Worm (Caenorhabditis elegans) whole organism, L1 larva: ENCODE results near the gene F40D4.13.
A peak's percentile ranks its signal among the peaks of the same experiment; 100 is the strongest.

Source experiments
- Y116A8C.19 ChIP-seq: sonication (generic microtip); optimal IDR thresholded peaks from 2 replicates; lab custom pipeline; 2016; ENCODE audit warnings: missing compliant biosample characterization, missing genetic modification characterization, borderline replicate concordance
- ama-1 ChIP-seq: fragments of 150-350 bp; optimal IDR thresholded peaks from 2 replicates; lab custom pipeline; 2014
- blmp-1 ChIP-seq: fragments of 150-350 bp; optimal IDR thresholded peaks from 2 replicates; lab custom pipeline; 2014; ENCODE audit warnings: missing biosample characterization, missing genetic modification characterization
- ceh-8 ChIP-seq: fragments of 200-800 bp; sonication (Bioruptor generic); optimal IDR thresholded peaks from 2 replicates; lab custom pipeline; 2018; ENCODE audit warnings: mild to moderate bottlenecking, missing genetic modification characterization, moderate library complexity, missing compliant biosample characterization
- ceh-82 ChIP-seq, 3 experiments: fragments of 150-350 bp in 1 of 3; sonication (generic microtip) in 2 of 3; optimal IDR thresholded peaks; 2 replicates each; lab custom pipeline; 2014 to 2017; ENCODE audit warnings: missing biosample characterization in 3 of 3, missing genetic modification characterization in 3 of 3
- ces-1 ChIP-seq: fragments of 150-350 bp; optimal IDR thresholded peaks from 2 replicates; lab custom pipeline; 2014; ENCODE audit warnings: missing biosample characterization, missing genetic modification reagents, missing genetic modification characterization
- dpl-1 ChIP-seq, 3 experiments: fragments of 150-350 bp in 2 of 3; sonication (generic microtip) in 1 of 3; optimal IDR thresholded peaks; 2 replicates each; lab custom pipeline; 2014 to 2017; ENCODE audit warnings: missing biosample characterization in 3 of 3, missing genetic modification characterization in 3 of 3, missing genetic modification reagents in 3 of 3
- efl-3 ChIP-seq: fragments of 200-800 bp; sonication (Bioruptor generic); optimal IDR thresholded peaks from 2 replicates; lab custom pipeline; 2018; ENCODE audit warnings: mild to moderate bottlenecking, missing genetic modification characterization, missing compliant biosample characterization
- elt-3 ChIP-seq, 6 experiments: fragments of 150-350 bp in 1 of 6; sonication (generic microtip); optimal IDR thresholded peaks; 2 replicates each; lab custom pipeline; 2017 to 2018; ENCODE audit warnings: missing biosample characterization in 6 of 6, missing genetic modification characterization in 6 of 6, inconsistent platforms in 1 of 6
- ets-5 ChIP-seq: fragments of 200-800 bp; sonication (Bioruptor generic); IDR thresholded peaks from 2 replicates; pipeline ENCODE4 v1.3.6; 2022; ENCODE audit warnings: missing genetic modification characterization, missing compliant biosample characterization
- grh-1 ChIP-seq: fragments of 200-800 bp; sonication (Bioruptor generic); IDR thresholded peaks from 2 replicates; pipeline ENCODE4 v1.3.6; 2022; ENCODE audit warnings: missing genetic modification reagents, missing genetic modification characterization, missing compliant biosample characterization
- hlh-4 ChIP-seq: sonication (generic microtip); optimal IDR thresholded peaks from 2 replicates; lab custom pipeline; 2016; ENCODE audit warnings: mild to moderate bottlenecking, missing genetic modification characterization, missing compliant biosample characterization
- irx-1 ChIP-seq: sonication (generic microtip); optimal IDR thresholded peaks from 2 replicates; lab custom pipeline; 2016; ENCODE audit warnings: missing genetic modification characterization, missing compliant biosample characterization
- lin-14 ChIP-seq: fragments of 200-800 bp; sonication (Bioruptor generic); optimal IDR thresholded peaks from 2 replicates; lab custom pipeline; 2018; ENCODE audit warnings: mild to moderate bottlenecking, missing genetic modification characterization, moderate library complexity, missing compliant biosample characterization
- lin-15B ChIP-seq: fragments of 150-350 bp; sonication (generic microtip); optimal IDR thresholded peaks from 3 replicates; lab custom pipeline; 2014; ENCODE audit warnings: missing biosample characterization, missing genetic modification characterization
- lir-3 ChIP-seq: sonication (generic microtip); optimal IDR thresholded peaks from 2 replicates; lab custom pipeline; 2016; ENCODE audit warnings: mild to moderate bottlenecking, missing genetic modification characterization, moderate library complexity, missing compliant biosample characterization; ENCODE audit not compliant: poor library complexity
- lsy-2 ChIP-seq, 2 experiments: fragments of 150-350 bp; optimal IDR thresholded peaks; 2 replicates each; lab custom pipeline; 2014; ENCODE audit warnings: missing biosample characterization in 2 of 2, missing genetic modification characterization in 2 of 2
- mdl-1 ChIP-seq, 2 experiments: fragments of 150-350 bp; optimal IDR thresholded peaks; 2 replicates each; lab custom pipeline; 2014 to 2017; ENCODE audit warnings: missing biosample characterization in 2 of 2, missing genetic modification characterization in 2 of 2, inconsistent platforms in 1 of 2
- nhr-12 ChIP-seq: sonication (generic microtip); optimal IDR thresholded peaks from 2 replicates; lab custom pipeline; 2017; ENCODE audit warnings: missing biosample characterization, missing genetic modification characterization
- nhr-20 ChIP-seq: sonication (generic microtip); optimal IDR thresholded peaks from 2 replicates; lab custom pipeline; 2016; ENCODE audit warnings: mild to moderate bottlenecking, missing genetic modification characterization, missing compliant biosample characterization
- nhr-237 ChIP-seq: fragments of 150-350 bp; optimal IDR thresholded peaks from 2 replicates; lab custom pipeline; 2014; ENCODE audit warnings: missing biosample characterization, missing genetic modification characterization
- nhr-28 ChIP-seq: fragments of 150-350 bp; optimal IDR thresholded peaks from 2 replicates; lab custom pipeline; 2014; ENCODE audit warnings: missing biosample characterization, missing genetic modification characterization
- nhr-47 ChIP-seq: sonication (generic microtip); optimal IDR thresholded peaks from 2 replicates; lab custom pipeline; 2016; ENCODE audit warnings: mild to moderate bottlenecking, missing genetic modification characterization, moderate library complexity, missing compliant biosample characterization
- nhr-76 ChIP-seq: sonication (generic microtip); optimal IDR thresholded peaks from 2 replicates; lab custom pipeline; 2017; ENCODE audit warnings: missing biosample characterization, missing genetic modification characterization
- nhr-77 ChIP-seq: fragments of 150-350 bp; optimal IDR thresholded peaks from 2 replicates; lab custom pipeline; 2014; ENCODE audit warnings: missing biosample characterization, missing genetic modification characterization
- nhr-90 ChIP-seq: sonication (generic microtip); optimal IDR thresholded peaks from 2 replicates; lab custom pipeline; 2016; ENCODE audit warnings: mild to moderate bottlenecking, missing genetic modification characterization, missing compliant biosample characterization; ENCODE audit not compliant: poor library complexity
- pax-3 ChIP-seq: fragments of 200-800 bp; sonication (Bioruptor generic); optimal IDR thresholded peaks from 2 replicates; lab custom pipeline; 2018; ENCODE audit warnings: mild to moderate bottlenecking, missing genetic modification characterization, moderate library complexity, missing compliant biosample characterization
- pqm-1 ChIP-seq: sonication (generic microtip); optimal IDR thresholded peaks from 3 replicates; lab custom pipeline; 2017; ENCODE audit warnings: missing biosample characterization, missing genetic modification characterization
- rnt-1 ChIP-seq: sonication (generic microtip); optimal IDR thresholded peaks from 2 replicates; lab custom pipeline; 2016; ENCODE audit warnings: mild to moderate bottlenecking, missing genetic modification characterization, moderate library complexity, missing compliant biosample characterization
- skn-1 ChIP-seq: fragments of 150-350 bp; optimal IDR thresholded peaks from 2 replicates; lab custom pipeline; 2014; ENCODE audit warnings: missing biosample characterization, missing genetic modification characterization
- snu-23 ChIP-seq: sonication (generic microtip); optimal IDR thresholded peaks from 2 replicates; lab custom pipeline; 2016; ENCODE audit warnings: missing genetic modification characterization, missing compliant biosample characterization
- sptf-1 ChIP-seq: fragments of 150-350 bp; optimal IDR thresholded peaks from 2 replicates; lab custom pipeline; 2014; ENCODE audit warnings: missing biosample characterization, missing genetic modification characterization
- unc-130 ChIP-seq: fragments of 150-350 bp; optimal IDR thresholded peaks from 2 replicates; lab custom pipeline; 2017; ENCODE audit warnings: missing biosample characterization, missing genetic modification characterization, inconsistent platforms
- unc-86 ChIP-seq: sonication (generic microtip); optimal IDR thresholded peaks from 2 replicates; lab custom pipeline; 2016; ENCODE audit warnings: missing genetic modification characterization, missing compliant biosample characterization
- unc-98 ChIP-seq: fragments of 200-800 bp; sonication (Bioruptor generic); IDR thresholded peaks from 2 replicates; pipeline ENCODE4 v1.3.6; 2022; ENCODE audit warnings: missing genetic modification characterization, missing compliant biosample characterization
- vab-15 ChIP-seq: sonication (generic microtip); optimal IDR thresholded peaks from 2 replicates; lab custom pipeline; 2017; ENCODE audit warnings: missing genotype, mild to moderate bottlenecking, missing genetic modification characterization, missing compliant biosample characterization
- xbp-1 ChIP-seq: sonication (generic microtip); optimal IDR thresholded peaks from 2 replicates; lab custom pipeline; 2016; ENCODE audit warnings: missing genetic modification characterization, missing compliant biosample characterization
- ztf-11 ChIP-seq, 2 experiments: sonication (generic microtip); optimal IDR thresholded peaks; 2 replicates each; lab custom pipeline; 2016 to 2017; ENCODE audit warnings: missing genetic modification characterization in 2 of 2, missing biosample characterization in 1 of 2, missing compliant biosample characterization in 1 of 2
- ztf-4 ChIP-seq: fragments of 150-350 bp; optimal IDR thresholded peaks from 2 replicates; lab custom pipeline; 2014; ENCODE audit warnings: missing biosample characterization, missing genetic modification characterization

The F40D4.13 gene

ce11 chrV:17198926-17199325, 41.9 kb upstream of the F40D4.13 start, which contains the start of gene srz-96:
Gene srz-96 (plus strand): TSS chrV:17199226.
- TF ChIP-seq ets-5 (GFP tag; lab: Robert Waterston, UW) (no peak), skn-1 (tag; lab: Kevin White, UChicago) (no peak), unc-86 (tag; lab: Kevin White, UChicago) (no peak), ceh-82 (tag; optimal IDR thresholded peaks at IDR 0.05; lab: Kevin White, UChicago) (no peak), ama-1 (lab: Kevin White, UChicago) (no peak), pax-3 (tag; lab: Kevin White, UChicago) (no peak), unc-130 (tag; lab: Kevin White, UChicago) (no peak), efl-3 (GFP tag; lab: Kevin White, UChicago) (no peak), lsy-2 (tag; optimal IDR thresholded peaks at IDR 0.05; lab: Kevin White, UChicago) (no peak), elt-3 (tag; optimal IDR thresholded peaks at IDR 0.05; lab: Kevin White, UChicago) (no peak), unc-98 (no peak), ceh-8 (GFP tag; lab: Kevin White, UChicago) (no peak), Y116A8C.19 (tag; lab: Kevin White, UChicago) (no peak), nhr-20 (no peak), nhr-237 (tag; lab: Kevin White, UChicago) (no peak), sptf-1 (tag; lab: Kevin White, UChicago) (no peak), dpl-1 (GFP tag; optimal IDR thresholded peaks at IDR 0.05; lab: Kevin White, UChicago) (no peak)

ce11 chrV:17192238-17192637, 35.2 kb upstream of the F40D4.13 start, which contains the start of gene srz-47:
Gene srz-47 (minus strand): TSS chrV:17192338.
- TF ChIP-seq grh-1 (GFP tag; lab: Robert Waterston, UW) (no peak), hlh-4 (tag; lab: Kevin White, UChicago) (peak; percentile 29)

DNA sequence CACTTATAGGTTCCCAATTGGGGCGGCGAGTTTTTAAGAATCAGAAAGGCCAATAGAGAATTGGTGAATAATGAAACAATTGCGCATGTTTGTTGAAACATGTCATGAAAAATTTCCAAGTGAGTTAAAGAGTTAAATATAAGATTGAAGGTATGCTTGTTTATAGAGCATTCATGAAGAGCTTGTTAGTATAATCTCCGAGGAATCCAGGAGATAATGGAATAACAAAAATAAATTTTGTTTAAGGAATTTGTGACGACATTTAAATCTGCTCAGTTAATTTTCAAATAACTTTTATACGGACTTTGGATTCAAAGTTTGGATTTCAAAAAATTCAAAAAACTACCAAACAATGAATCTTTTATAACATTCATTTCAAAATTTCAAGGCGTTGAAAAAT, 33.3 kb upstream of the F40D4.13 start, which contains the start of gene str-199:
str-199 (minus strand) TSS at position 101 of the 400 bp plus-strand sequence.
- TF ChIP-seq lin-14 (GFP tag; lab: Kevin White, UChicago), result no peak
- TF ChIP-seq ces-1 (GFP tag; lab: Kevin White, UChicago), result no peak
- TF ChIP-seq nhr-237 (tag; lab: Kevin White, UChicago), result no peak
- TF ChIP-seq ztf-4 (tag; lab: Kevin White, UChicago), result no peak

DNA sequence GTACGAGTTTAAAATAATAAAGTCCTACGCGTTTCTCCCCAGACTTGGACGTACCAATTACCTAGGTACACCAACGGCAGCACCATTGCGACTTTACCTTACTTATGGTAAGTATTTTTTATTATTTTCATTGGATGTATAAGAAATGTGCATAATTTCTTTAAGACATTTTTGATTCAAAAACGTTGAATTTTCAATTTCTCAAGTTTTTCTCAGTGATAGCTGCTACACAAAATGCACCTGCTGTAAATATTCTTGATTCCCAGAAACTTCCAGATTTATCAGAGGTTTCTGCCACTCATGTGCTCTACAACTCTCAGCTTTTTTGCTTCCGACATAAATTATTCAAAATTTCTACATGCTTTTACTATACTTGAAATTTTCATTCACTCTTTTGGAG, 25.0 kb upstream of the F40D4.13 start, which contains the start of gene srh-159:
srh-159 (plus strand) TSS at position 301 of the 400 bp plus-strand sequence.
- TF ChIP-seq xbp-1 (tag; lab: Kevin White, UChicago), result no peak
- TF ChIP-seq grh-1 (GFP tag; lab: Robert Waterston, UW), result no peak
- no peak for TF ChIP-seq rnt-1
- TF ChIP-seq ztf-4 (tag; lab: Kevin White, UChicago), result no peak
- TF ChIP-seq hlh-4 (tag; lab: Kevin White, UChicago), result peak; percentile 90
- TF ChIP-seq sptf-1 (tag; lab: Kevin White, UChicago), result no peak

DNA sequence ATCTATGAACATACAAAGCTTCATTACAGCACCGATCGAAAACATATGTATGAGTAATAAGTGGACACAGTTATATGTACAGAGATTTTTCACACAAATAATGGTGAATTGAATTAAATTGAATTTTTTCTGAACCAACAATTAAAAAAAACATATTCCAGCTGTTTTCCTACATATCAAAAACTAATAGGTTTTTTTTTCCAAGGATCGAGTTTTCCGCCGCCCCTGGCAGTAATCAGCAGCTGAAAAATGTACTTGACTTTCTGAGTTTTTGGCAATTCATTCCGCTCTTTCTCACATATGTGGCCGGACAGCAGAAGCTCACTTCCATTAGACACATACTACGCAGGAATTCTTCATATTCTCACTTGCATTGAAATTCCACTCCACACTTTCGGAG, 21.4 kb upstream of the F40D4.13 start, which contains the start of gene srh-174:
srh-174 (plus strand) TSS at position 301 of the 400 bp plus-strand sequence.
- TF ChIP-seq pqm-1 (tag; lab: Kevin White, UChicago), result no peak
- no peak for TF ChIP-seq rnt-1
- TF ChIP-seq nhr-47 (tag; lab: Kevin White, UChicago), result no peak
- peak; percentile 45 for TF ChIP-seq hlh-4 (tag; lab: Kevin White, UChicago)

DNA sequence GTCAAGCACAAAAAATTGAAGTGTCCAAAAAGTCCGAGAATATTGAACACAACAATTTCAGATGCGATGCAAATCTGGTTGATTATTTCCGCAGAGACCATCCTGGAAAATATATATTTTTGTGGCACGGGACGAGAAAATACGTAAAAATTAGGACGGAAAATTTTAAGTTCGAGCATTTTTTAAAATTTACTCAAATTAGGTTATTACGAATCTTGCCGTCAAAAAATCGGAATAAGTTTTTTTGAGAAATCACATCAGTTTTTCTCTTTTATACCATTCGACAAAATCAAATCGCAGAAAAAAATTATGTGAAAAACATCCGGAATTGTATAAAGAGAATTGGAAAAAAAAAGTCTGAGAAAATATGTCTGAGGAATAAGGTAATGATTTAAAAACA, 20.9 kb upstream of the F40D4.13 start, which contains the start of gene srsx-1:
srsx-1 (minus strand) TSS at position 101 of the 400 bp plus-strand sequence.
- TF ChIP-seq mdl-1 (tag; optimal IDR thresholded peaks at IDR 0.05; lab: Kevin White, UChicago) (no peak), nhr-12 (tag; lab: Kevin White, UChicago) (no peak)
- TF ChIP-seq, all 84 proteins: peak for 0

ce11 chrV:17173738-17174137, 16.7 kb upstream of the F40D4.13 start, which contains the start of gene srbc-25:
Gene srbc-25 (plus strand): TSS chrV:17174038.
- TF ChIP-seq lir-3 (tag; lab: Kevin White, UChicago) (no peak), lin-14 (GFP tag; lab: Kevin White, UChicago) (no peak), ceh-8 (GFP tag; lab: Kevin White, UChicago) (no peak), rnt-1 (no peak), lin-15B (no peak), ama-1 (lab: Kevin White, UChicago) (no peak), nhr-90 (tag; lab: Kevin White, UChicago) (no peak), snu-23 (no peak), nhr-76 (tag; lab: Kevin White, UChicago) (no peak), pax-3 (tag; lab: Kevin White, UChicago) (no peak), vab-15 (tag; lab: Kevin White, UChicago) (no peak), blmp-1 (tag; lab: Kevin White, UChicago) (no peak), nhr-28 (tag; lab: Kevin White, UChicago) (no peak), irx-1 (tag; lab: Kevin White, UChicago) (no peak), ztf-11 (tag; optimal IDR thresholded peaks at IDR 0.05; lab: Kevin White, UChicago) (no peak), nhr-77 (no peak)
